Worm (Caenorhabditis elegans) whole organism, L2 larva: ENCODE results near the gene cox-16.

ENCODE experiments used
- ZK546.5 ChIP-seq: sonication (generic microtip); optimal IDR thresholded peaks from 2 replicates; lab custom pipeline; 2017; ENCODE audit warnings: missing biosample characterization, missing genetic modification characterization
- ama-1 ChIP-seq: fragments of 150-350 bp; optimal IDR thresholded peaks from 2 replicates; lab custom pipeline; 2018; ENCODE audit warnings: inconsistent platforms
- fos-1 ChIP-seq: fragments of 150-350 bp; optimal IDR thresholded peaks from 2 replicates; lab custom pipeline; 2014; ENCODE audit warnings: missing biosample characterization, missing genetic modification characterization
- nhr-129 ChIP-seq: fragments of 150-350 bp; optimal IDR thresholded peaks from 2 replicates; lab custom pipeline; 2014; ENCODE audit warnings: missing biosample characterization, missing genetic modification characterization
- nhr-237 ChIP-seq: fragments of 150-350 bp; optimal IDR thresholded peaks from 2 replicates; lab custom pipeline; 2014; ENCODE audit warnings: missing biosample characterization, missing genetic modification characterization
- skn-1 ChIP-seq: sonication (generic microtip); optimal IDR thresholded peaks from 2 replicates; lab custom pipeline; 2017; ENCODE audit warnings: missing biosample characterization, missing genetic modification characterization
- snpc-4 ChIP-seq: fragments of 150-350 bp; optimal IDR thresholded peaks from 2 replicates; lab custom pipeline; 2014; ENCODE audit warnings: missing biosample characterization, missing genetic modification characterization
- ztf-11 ChIP-seq: sonication (generic microtip); optimal IDR thresholded peaks from 2 replicates; lab custom pipeline; 2017; ENCODE audit warnings: missing biosample characterization, missing genetic modification characterization
- ztf-4 ChIP-seq: fragments of 150-350 bp; optimal IDR thresholded peaks from 2 replicates; lab custom pipeline; 2014; ENCODE audit warnings: missing biosample characterization, missing genetic modification characterization

- TF ChIP-seq ZK546.5 (tag; lab: Kevin White, UChicago) (no peak), ztf-4 (no peak), nhr-129 (tag; lab: Kevin White, UChicago) (no peak), nhr-237 (tag; lab: Kevin White, UChicago) (no peak), snpc-4 (tag; lab: Kevin White, UChicago) (no peak), ztf-11 (no peak), skn-1 (tag; lab: Kevin White, UChicago) (no peak), ama-1 (lab: Kevin White, UChicago) (no peak), fos-1 (tag; lab: Kevin White, UChicago) (no peak)
Observed at ce11 chrV:5579666-5580065, 43.6 kb upstream of the cox-16 start.
